Worm (Caenorhabditis elegans): ENCODE data around the gene ttm-1.

Gene ttm-1

ce11 chrIII:12934417-12934816, 32.4 kb downstream of the ttm-1 start, which contains the start of gene epg-3:
Gene epg-3 (plus strand): TSS chrIII:12934717.
- TF ChIP-seq skn-1 (tag; optimal IDR thresholded peaks at IDR 0.05) (no peak), lin-39 (tag; optimal IDR thresholded peaks at IDR 0.05) (no peak), nfya-1 (tag; optimal IDR thresholded peaks at IDR 0.05; ENCODE audit: insufficient read depth) (peak; percentile 26), nhr-12 (tag; optimal IDR thresholded peaks at IDR 0.05) (no peak), ztf-11 (tag; optimal IDR thresholded peaks at IDR 0.05) (no peak), fos-1 (tag; optimal IDR thresholded peaks at IDR 0.05) (no peak), pha-4 (tag; optimal IDR thresholded peaks at IDR 0.05) (peak; percentile 57), nhr-43 (tag; optimal IDR thresholded peaks at IDR 0.05; ENCODE audit: poor library complexity, severe bottlenecking) (no peak), pqm-1 (tag; optimal IDR thresholded peaks at IDR 0.05) (no peak), fkh-10 (GFP tag; optimal IDR thresholded peaks at IDR 0.05) (no peak), elt-1 (tag; optimal IDR thresholded peaks at IDR 0.05) (no peak), R02D3.7 (tag; optimal IDR thresholded peaks at IDR 0.05) (no peak), ceh-9 (tag; optimal IDR thresholded peaks at IDR 0.05) (no peak), egl-27 (tag; optimal IDR thresholded peaks at IDR 0.05) (no peak), nhr-28 (tag; optimal IDR thresholded peaks at IDR 0.05) (no peak)

ce11 chrIII:12932776-12933175, 34.0 kb downstream of the ttm-1 start:
- TF ChIP-seq lin-15B (tag; optimal IDR thresholded peaks at IDR 0.05) (no peak), elt-2 (tag; optimal IDR thresholded peaks at IDR 0.05) (peak; percentile 27)

- TF ChIP-seq lin-39 (tag; optimal IDR thresholded peaks at IDR 0.05) (peak; percentile 30), ZK546.5 (tag; optimal IDR thresholded peaks at IDR 0.05) (no peak), pha-4 (tag; optimal IDR thresholded peaks at IDR 0.05) (peak; percentile 80), hmg-11 (tag; optimal IDR thresholded peaks at IDR 0.05) (peak; percentile 73), nfya-1 (tag; optimal IDR thresholded peaks at IDR 0.05; ENCODE audit: insufficient read depth) (peak; percentile 80), nhr-25 (tag; optimal IDR thresholded peaks at IDR 0.05) (peak; percentile 25), zag-1 (tag; optimal IDR thresholded peaks at IDR 0.05) (no peak), R02D3.7 (tag; optimal IDR thresholded peaks at IDR 0.05) (peak; percentile 49), skn-1 (tag; optimal IDR thresholded peaks at IDR 0.05) (peak; percentile 14), eor-1 (tag; optimal IDR thresholded peaks at IDR 0.05) (no peak), nhr-43 (tag; optimal IDR thresholded peaks at IDR 0.05; ENCODE audit: poor library complexity, severe bottlenecking) (peak; percentile 69), ama-1 (optimal IDR thresholded peaks at IDR 0.05) (no peak), nhr-23 (tag; optimal IDR thresholded peaks at IDR 0.05) (peak; percentile 51), nhr-76 (tag; optimal IDR thresholded peaks at IDR 0.05) (no peak), egl-5 (tag; optimal IDR thresholded peaks at IDR 0.05) (peak; percentile 4), snpc-4 (tag; optimal IDR thresholded peaks at IDR 0.05) (peak; percentile 15), lsy-12 (tag; optimal IDR thresholded peaks at IDR 0.05) (no peak), fkh-10 (GFP tag; optimal IDR thresholded peaks at IDR 0.05) (no peak), lin-15B (tag; optimal IDR thresholded peaks at IDR 0.05) (peak; percentile 79), jun-1 (tag; optimal IDR thresholded peaks at IDR 0.05) (peak; percentile 39), ceh-28 (tag; optimal IDR thresholded peaks at IDR 0.05) (peak; percentile 38), elt-2 (tag; optimal IDR thresholded peaks at IDR 0.05) (peak; percentile 13)
Observed at ce11 chrIII:12931786-12932427, 34.9 kb downstream of the ttm-1 start, which contains the start of gene rbm-7. Gene rbm-7 (minus strand): TSS chrIII:12931867.

ce11 chrIII:12931108-12931507, 35.7 kb downstream of the ttm-1 start:
- TF ChIP-seq unc-39 (tag; optimal IDR thresholded peaks at IDR 0.05) = no peak
- no peak for TF ChIP-seq fos-1 (tag; optimal IDR thresholded peaks at IDR 0.05)
- no peak for TF ChIP-seq nhr-77 (tag; optimal IDR thresholded peaks at IDR 0.05)
- no peak for TF ChIP-seq lin-15B (tag; optimal IDR thresholded peaks at IDR 0.05)
- TF ChIP-seq elt-1 (tag; optimal IDR thresholded peaks at IDR 0.05) = no peak

ce11 chrIII:12929573-12929972, 37.2 kb downstream of the ttm-1 start, which contains the start of gene Y37D8A.19:
Gene Y37D8A.19 (plus strand): TSS chrIII:12929873.
- TF ChIP-seq ama-1 (optimal IDR thresholded peaks at IDR 0.05) (no peak), fkh-10 (GFP tag; optimal IDR thresholded peaks at IDR 0.05) (no peak), ztf-11 (tag; optimal IDR thresholded peaks at IDR 0.05) (no peak)

Data from whole organism, L3 larva.